Worm (Caenorhabditis elegans) whole organism, L4 larva: ENCODE measurements around the gene cln-3.3.
A peak's percentile ranks its signal among the peaks of the same experiment; 100 is the strongest.

Source experiments
- F26F4.8 ChIP-seq: fragments of 200-800 bp; sonication (Bioruptor generic); conservative IDR thresholded peaks from 2 replicates; pipeline ENCODE4 v1.3.6; 2022; ENCODE audit warnings: missing genetic modification characterization, missing compliant biosample characterization
- F37D6.2 ChIP-seq: sonication (generic microtip); optimal IDR thresholded peaks from 2 replicates; lab custom pipeline; 2016; ENCODE audit warnings: mild to moderate bottlenecking, missing genetic modification characterization, missing compliant biosample characterization
- F49E8.2 ChIP-seq: sonication (generic microtip); optimal IDR thresholded peaks from 2 replicates; lab custom pipeline; 2016; ENCODE audit warnings: missing compliant biosample characterization, mild to moderate bottlenecking, missing genetic modification characterization, borderline replicate concordance
- R02D3.7 ChIP-seq: fragments of 150-350 bp; sonication (generic microtip); optimal IDR thresholded peaks from 3 replicates; lab custom pipeline; 2014; ENCODE audit warnings: missing biosample characterization, missing genetic modification characterization
- T26A8.4 ChIP-seq: fragments of 200-800 bp; sonication (Bioruptor generic); IDR thresholded peaks from 2 replicates; pipeline ENCODE4 v1.3.6; 2022; ENCODE audit warnings: missing genetic modification characterization, missing compliant biosample characterization
- Y105C5A.15 ChIP-seq: fragments of 200-800 bp; sonication (Bioruptor generic); IDR thresholded peaks from 2 replicates; pipeline ENCODE4 v1.3.6; 2022; ENCODE audit warnings: missing genetic modification characterization, missing compliant biosample characterization
- Y48G9A.11 ChIP-seq: fragments of 200-800 bp; sonication (Bioruptor generic); IDR thresholded peaks from 2 replicates; pipeline ENCODE4 v1.3.6; 2022; ENCODE audit warnings: missing genetic modification reagents, missing genetic modification characterization, missing compliant biosample characterization
- aha-1 ChIP-seq: fragments of 150-350 bp; peaks from one replicate; lab custom pipeline; 2014; ENCODE audit warnings: missing biosample characterization, missing genetic modification characterization
- aly-2 ChIP-seq: sonication (generic microtip); optimal IDR thresholded peaks from 2 replicates; lab custom pipeline; 2018; ENCODE audit warnings: missing biosample characterization, missing genetic modification characterization
- ceh-32 ChIP-seq: sonication (generic microtip); optimal IDR thresholded peaks from 2 replicates; lab custom pipeline; 2016; ENCODE audit warnings: mild to moderate bottlenecking, missing genetic modification characterization, missing compliant biosample characterization; ENCODE audit not compliant: poor library complexity
- ceh-62 ChIP-seq: sonication (generic microtip); optimal IDR thresholded peaks from 2 replicates; lab custom pipeline; 2017; ENCODE audit warnings: missing biosample characterization, missing genetic modification characterization
- cey-2 ChIP-seq: sonication (generic microtip); optimal IDR thresholded peaks from 3 replicates; lab custom pipeline; 2017; ENCODE audit warnings: missing genetic modification characterization, mild to moderate bottlenecking, missing compliant biosample characterization, antibody characterized with exemption, borderline replicate concordance; ENCODE audit not compliant: insufficient read depth
- ctbp-1 ChIP-seq: fragments of 200-800 bp; sonication (Bioruptor generic); IDR thresholded peaks from 2 replicates; pipeline ENCODE4 v1.3.6; 2022; ENCODE audit warnings: missing genetic modification reagents, missing genetic modification characterization, missing compliant biosample characterization
- daf-12 ChIP-seq: fragments of 150-350 bp; optimal IDR thresholded peaks from 2 replicates; lab custom pipeline; 2014; ENCODE audit warnings: missing biosample characterization, missing genetic modification reagents, missing genetic modification characterization
- dmd-6 ChIP-seq: fragments of 200-800 bp; sonication (Bioruptor generic); IDR thresholded peaks from 2 replicates; pipeline ENCODE4 v1.3.6; 2022; ENCODE audit warnings: missing genetic modification reagents, missing genetic modification characterization, missing compliant biosample characterization
- dmd-9 ChIP-seq: fragments of 200-800 bp; sonication (Bioruptor generic); IDR thresholded peaks from 2 replicates; pipeline ENCODE4 v1.3.6; 2022; ENCODE audit warnings: missing genetic modification reagents, missing genetic modification characterization, missing compliant biosample characterization
- egl-43 ChIP-seq: fragments of 200-800 bp; sonication (Bioruptor generic); IDR thresholded peaks from 2 replicates; pipeline ENCODE4 v1.3.6; 2022; ENCODE audit warnings: missing genetic modification reagents, missing genetic modification characterization, missing compliant biosample characterization
- fos-1 ChIP-seq: fragments of 150-350 bp; optimal IDR thresholded peaks from 2 replicates; lab custom pipeline; 2014; ENCODE audit warnings: missing biosample characterization, missing genetic modification characterization
- gei-8 ChIP-seq: fragments of 200-800 bp; sonication (Bioruptor generic); optimal IDR thresholded peaks from 2 replicates; lab custom pipeline; 2018; ENCODE audit warnings: mild to moderate bottlenecking, missing genetic modification characterization, missing compliant biosample characterization
- hlh-11 ChIP-seq: fragments of 200-800 bp; sonication (Bioruptor generic); optimal IDR thresholded peaks from 2 replicates; lab custom pipeline; 2018; ENCODE audit warnings: mild to moderate bottlenecking, missing genetic modification characterization, missing compliant biosample characterization
- hlh-30 ChIP-seq: sonication (generic microtip); optimal IDR thresholded peaks from 2 replicates; lab custom pipeline; 2017; ENCODE audit warnings: antibody characterized with exemption, mild to moderate bottlenecking, missing genetic modification characterization, missing compliant biosample characterization; ENCODE audit not compliant: insufficient read depth
- jun-1 ChIP-seq: fragments of 150-350 bp; optimal IDR thresholded peaks from 2 replicates; lab custom pipeline; 2014; ENCODE audit warnings: missing biosample characterization, missing genetic modification reagents, missing genetic modification characterization
- lin-1 ChIP-seq: fragments of 200-800 bp; sonication (Bioruptor generic); IDR thresholded peaks from 2 replicates; pipeline ENCODE4 v1.3.6; 2022; ENCODE audit warnings: missing genetic modification reagents, missing genetic modification characterization, missing compliant biosample characterization
- lin-13 ChIP-seq: fragments of 150-350 bp; optimal IDR thresholded peaks from 2 replicates; lab custom pipeline; 2014; ENCODE audit warnings: missing biosample characterization, missing genetic modification reagents, missing genetic modification characterization
- lin-15B ChIP-seq: fragments of 150-350 bp; sonication (generic microtip); optimal IDR thresholded peaks from 3 replicates; lab custom pipeline; 2014; ENCODE audit warnings: missing biosample characterization, missing genetic modification characterization
- lin-29 ChIP-seq: fragments of 200-800 bp; sonication (Bioruptor generic); IDR thresholded peaks from 2 replicates; pipeline ENCODE4 v1.3.6; 2022; ENCODE audit warnings: missing genetic modification reagents, missing genetic modification characterization, missing compliant biosample characterization
- lin-38 ChIP-seq: fragments of 200-800 bp; sonication (Bioruptor generic); IDR thresholded peaks from 2 replicates; pipeline ENCODE4 v1.3.6; 2022; ENCODE audit warnings: missing genetic modification reagents, missing genetic modification characterization, missing compliant biosample characterization
- lir-3 ChIP-seq: sonication (generic microtip); optimal IDR thresholded peaks from 2 replicates; lab custom pipeline; 2016; ENCODE audit warnings: mild to moderate bottlenecking, missing genetic modification characterization, missing compliant biosample characterization
- madf-9 ChIP-seq: fragments of 200-800 bp; sonication (Bioruptor generic); conservative IDR thresholded peaks from 2 replicates; pipeline ENCODE4 v1.3.6; 2022; ENCODE audit warnings: missing genetic modification reagents, missing genetic modification characterization, missing compliant biosample characterization
- mdl-1 ChIP-seq, 2 experiments: fragments of 150-350 bp in 1 of 2; sonication (generic microtip) in 1 of 2; optimal IDR thresholded peaks; 2 replicates each; lab custom pipeline; 2014 to 2017; ENCODE audit warnings: missing biosample characterization in 2 of 2, missing genetic modification characterization in 2 of 2
- mep-1 ChIP-seq: fragments of 150-350 bp; sonication (generic microtip); optimal IDR thresholded peaks from 3 replicates; lab custom pipeline; 2014; ENCODE audit warnings: missing biosample characterization, missing genetic modification characterization
- mes-2 ChIP-seq: sonication (generic microtip); optimal IDR thresholded peaks from 2 replicates; lab custom pipeline; 2016; ENCODE audit warnings: missing genotype, mild to moderate bottlenecking, missing genetic modification characterization, missing compliant biosample characterization; ENCODE audit not compliant: poor library complexity, severe bottlenecking
- mxl-3 ChIP-seq: fragments of 200-800 bp; sonication (Bioruptor generic); optimal IDR thresholded peaks from 2 replicates; lab custom pipeline; 2018; ENCODE audit warnings: mild to moderate bottlenecking, missing genetic modification characterization, missing compliant biosample characterization
- nhr-10 ChIP-seq: fragments of 150-350 bp; optimal IDR thresholded peaks from 2 replicates; lab custom pipeline; 2014; ENCODE audit warnings: missing biosample characterization, missing genetic modification characterization
- nhr-102 ChIP-seq: sonication (generic microtip); optimal IDR thresholded peaks from 2 replicates; lab custom pipeline; 2016; ENCODE audit warnings: mild to moderate bottlenecking, missing genetic modification characterization, moderate library complexity, missing compliant biosample characterization
- nhr-11 ChIP-seq: fragments of 150-350 bp; optimal IDR thresholded peaks from 2 replicates; lab custom pipeline; 2014; ENCODE audit warnings: missing biosample characterization, missing genetic modification characterization
- nhr-111 ChIP-seq: fragments of 200-800 bp; sonication (Bioruptor generic); optimal IDR thresholded peaks from 2 replicates; lab custom pipeline; 2018; ENCODE audit warnings: mild to moderate bottlenecking, missing genetic modification characterization, missing compliant biosample characterization
- nhr-237 ChIP-seq: sonication (generic microtip); optimal IDR thresholded peaks from 2 replicates; lab custom pipeline; 2017; ENCODE audit warnings: missing biosample characterization, missing genetic modification characterization
- nhr-28 ChIP-seq: fragments of 150-350 bp; optimal IDR thresholded peaks from 2 replicates; lab custom pipeline; 2014; ENCODE audit warnings: missing biosample characterization, missing genetic modification characterization
- nhr-6 ChIP-seq: fragments of 150-350 bp; optimal IDR thresholded peaks from 2 replicates; lab custom pipeline; 2014; ENCODE audit warnings: missing biosample characterization, missing genetic modification characterization
- set-16 ChIP-seq: fragments of 200-800 bp; sonication (Bioruptor generic); IDR thresholded peaks from 2 replicates; pipeline ENCODE4 v1.3.6; 2022; ENCODE audit warnings: missing genetic modification reagents, missing genetic modification characterization, missing compliant biosample characterization
- skn-1 ChIP-seq: fragments of 150-350 bp; optimal IDR thresholded peaks from 2 replicates; lab custom pipeline; 2014; ENCODE audit warnings: missing biosample characterization, missing genetic modification characterization
- snpc-1.2 ChIP-seq: fragments of 200-800 bp; sonication (Bioruptor generic); IDR thresholded peaks from 2 replicates; pipeline ENCODE4 v1.3.6; 2022; ENCODE audit warnings: missing genetic modification reagents, missing genetic modification characterization, missing compliant biosample characterization
- snpc-4 ChIP-seq: fragments of 150-350 bp; optimal IDR thresholded peaks from 2 replicates; lab custom pipeline; 2014; ENCODE audit warnings: missing biosample characterization, missing genetic modification characterization
- tag-97 ChIP-seq: fragments of 200-800 bp; sonication (Bioruptor generic); IDR thresholded peaks from 2 replicates; pipeline ENCODE4 v1.3.6; 2022; ENCODE audit warnings: missing genetic modification characterization, missing compliant biosample characterization
- unc-130 ChIP-seq: sonication (generic microtip); optimal IDR thresholded peaks from 2 replicates; lab custom pipeline; 2016; ENCODE audit warnings: missing genetic modification reagents, missing genetic modification characterization, missing compliant biosample characterization
- unc-62 ChIP-seq, 3 experiments: fragments of 150-350 bp in 1 of 3; sonication (generic microtip); optimal IDR thresholded peaks in 2 of 3; peaks in 1 of 3; 1 replicate in 1 of 3; 2 replicates in 2 of 3; lab custom pipeline; 2014 to 2017; ENCODE audit warnings: missing biosample characterization in 3 of 3, missing genetic modification characterization in 3 of 3, missing genetic modification reagents in 3 of 3, missing genotype in 1 of 3

The cln-3.3 gene

ce11 chrV:8660475-8660874, 22.4 kb upstream of the cln-3.3 start:
- TF ChIP-seq skn-1 (no peak), snpc-1.2 (no peak), mes-2 (tag; lab: Kevin White, UChicago) (peak; percentile 19), hlh-30 (tag; lab: Kevin White, UChicago) (peak; percentile 62), mdl-1 (tag; optimal IDR thresholded peaks at IDR 0.05; lab: Kevin White, UChicago) (peak in 1 of 2 experiments; percentile 7), aly-2 (no peak), madf-9 (GFP tag; lab: Robert Waterston, UW) (peak; percentile 48; the same call in 1 of the 2 replicates), mxl-3 (GFP tag; lab: Kevin White, UChicago) (peak; percentile 77), hlh-11 (tag; lab: Kevin White, UChicago) (peak; percentile 54), nhr-28 (peak; percentile 8), aha-1 (tag; lab: Kevin White, UChicago) (peak; percentile 6), set-16 (GFP tag; lab: Robert Waterston, UW) (0 out of 2 replicates have a peak, but pooled peaks have one; percentile 18)

- TF ChIP-seq nhr-102 (tag; lab: Kevin White, UChicago) (peak; percentile 54), T26A8.4 (GFP tag; lab: Robert Waterston, UW) (0 out of 2 replicates have a peak, but pooled peaks have one; percentile 27), dmd-6 (GFP tag; lab: Robert Waterston, UW) (peak; percentile 89), nhr-11 (tag; lab: Kevin White, UChicago) (no peak), lin-1 (peak; percentile 80; the same call in 1 of the 2 replicates), set-16 (GFP tag; lab: Robert Waterston, UW) (peak; percentile 21; the same call in 1 of the 2 replicates), hlh-30 (tag; lab: Kevin White, UChicago) (peak; percentile 84), skn-1 (no peak), R02D3.7 (tag; lab: Kevin White, UChicago) (no peak), mxl-3 (GFP tag; lab: Kevin White, UChicago) (peak; percentile 13), snpc-4 (tag; lab: Kevin White, UChicago) (no peak), nhr-111 (GFP tag; lab: Kevin White, UChicago) (no peak), mes-2 (tag; lab: Kevin White, UChicago) (peak; percentile 51), nhr-237 (tag; lab: Kevin White, UChicago) (no peak), lin-38 (GFP tag; lab: Robert Waterston, UW) (no peak), unc-62 (GFP tag; optimal IDR thresholded peaks at IDR 0.05 in 1 of 2; lab: Kevin White, UChicago) (peak; percentile 32 to 35), unc-62 (tag; optimal IDR thresholded peaks at IDR 0.05; lab: Kevin White, UChicago) (no peak), ctbp-1 (no peak), lin-29 (GFP tag; lab: Robert Waterston, UW) (no peak), lir-3 (no peak), F49E8.2 (no peak), dmd-9 (no peak), nhr-6 (tag; lab: Kevin White, UChicago) (no peak), fos-1 (no peak), nhr-10 (tag; lab: Kevin White, UChicago) (no peak), ceh-32 (tag; lab: Kevin White, UChicago) (no peak), daf-12 (no peak), egl-43 (no peak), Y105C5A.15 (no peak), F37D6.2 (tag; lab: Kevin White, UChicago) (no peak), hlh-11 (tag; lab: Kevin White, UChicago) (peak; percentile 86), mep-1 (tag; lab: Kevin White, UChicago) (peak; percentile 47), jun-1 (tag; lab: Kevin White, UChicago) (no peak), lin-13 (GFP tag; lab: Kevin White, UChicago) (no peak), unc-130 (GFP tag; lab: Kevin White, UChicago) (no peak), tag-97 (no peak), ceh-62 (tag; lab: Kevin White, UChicago) (no peak), cey-2 (tag; lab: Kevin White, UChicago) (no peak), lin-15B (tag; lab: Kevin White, UChicago) (no peak), gei-8 (GFP tag; lab: Kevin White, UChicago) (no peak), F26F4.8 (GFP tag; lab: Robert Waterston, UW) (no peak), Y48G9A.11 (GFP tag; lab: Robert Waterston, UW) (no peak)
These were observed 21.5 kb upstream of the cln-3.3 start for ce11 chrV:8661241-8661954.
